Fruit fly (Drosophila melanogaster): Measurements from ENCODE around the gene Zaf1.
A peak's percentile ranks its signal among the peaks of the same experiment; 100 is the strongest.

Zaf1 gene

dm6 chr3R:11617363-11617762 is 8.1 kb downstream of the Zaf1 start (continued):
- TF ChIP-seq lz (GFP tag; optimal IDR thresholded peaks at IDR 0.05) (no peak), cyc (GFP tag; optimal IDR thresholded peaks at IDR 0.05) (no peak), eg (GFP tag; IDR thresholded peaks at IDR 0.05) (peak; percentile 6; the same call in 1 of the 3 replicates), CG1621 (tag; optimal IDR thresholded peaks at IDR 0.05) (peak; percentile 10), acj6 (GFP tag; optimal IDR thresholded peaks at IDR 0.05) (peak; percentile 15), achi (GFP tag; optimal IDR thresholded peaks at IDR 0.05) (peak; percentile 41), CG3919 (GFP tag; optimal IDR thresholded peaks at IDR 0.05) (peak; percentile 21), CG6276 (GFP tag; optimal IDR thresholded peaks at IDR 0.05) (peak; percentile 55), topi (GFP tag; optimal IDR thresholded peaks at IDR 0.05) (no peak), net (GFP tag; optimal IDR thresholded peaks at IDR 0.05) (no peak), Sox15 (GFP tag; optimal IDR thresholded peaks at IDR 0.05) (no peak), CG6808 (GFP tag; optimal IDR thresholded peaks at IDR 0.05) (peak; percentile 7), CG31627 (GFP tag; optimal IDR thresholded peaks at IDR 0.05) (no peak), CG6792 (GFP tag; optimal IDR thresholded peaks at IDR 0.05) (peak; percentile 11), CG16779 (tag; optimal IDR thresholded peaks at IDR 0.05) (no peak), salr (GFP tag; optimal IDR thresholded peaks at IDR 0.05) (peak in 1 of 2 experiments; percentile 31), vri (GFP tag; optimal IDR thresholded peaks at IDR 0.05) (no peak), OdsH (GFP tag; optimal IDR thresholded peaks at IDR 0.05) (peak; percentile 4), Smox (GFP tag; optimal IDR thresholded peaks at IDR 0.05) (no peak), fd85E (GFP tag; optimal IDR thresholded peaks at IDR 0.05) (no peak), CG11762 (GFP tag; optimal IDR thresholded peaks at IDR 0.05; ENCODE audit: insufficient read depth) (no peak), dsx (GFP tag; optimal IDR thresholded peaks at IDR 0.05; ENCODE audit: poor library complexity, severe bottlenecking) (no peak), CG7368 (GFP tag; optimal IDR thresholded peaks at IDR 0.05) (peak; percentile 2), esn (GFP tag; optimal IDR thresholded peaks at IDR 0.05) (no peak), svp (GFP tag) (no peak), CG10669 (GFP tag; optimal IDR thresholded peaks at IDR 0.05) (peak; percentile 19), CG15336 (GFP tag; IDR thresholded peaks at IDR 0.05) (peak; percentile 52), Lpt (GFP tag; optimal IDR thresholded peaks at IDR 0.05) (no peak), CG10631 (GFP tag; optimal IDR thresholded peaks at IDR 0.05) (peak; percentile 51), spab (GFP tag; optimal IDR thresholded peaks at IDR 0.05) (no peak), ss (GFP tag; optimal IDR thresholded peaks at IDR 0.05) (no peak), Eip93F (GFP tag; optimal IDR thresholded peaks at IDR 0.05) (no peak), CG8319 (GFP tag; optimal IDR thresholded peaks at IDR 0.05) (no peak)

dm6 chr3R:11616219-11616618 is 9.2 kb downstream of the Zaf1 start:
- TF ChIP-seq Met (GFP tag; optimal IDR thresholded peaks at IDR 0.05) (no peak), eg (GFP tag; IDR thresholded peaks at IDR 0.05) (no peak), lz (GFP tag; optimal IDR thresholded peaks at IDR 0.05) (peak; percentile 11), CG11762 (GFP tag; optimal IDR thresholded peaks at IDR 0.05; ENCODE audit: insufficient read depth) (peak; percentile 34), dac (GFP tag; optimal IDR thresholded peaks at IDR 0.05) (no peak), Lpt (GFP tag; optimal IDR thresholded peaks at IDR 0.05) (no peak), topi (GFP tag; optimal IDR thresholded peaks at IDR 0.05) (peak; percentile 4), fd85E (GFP tag; optimal IDR thresholded peaks at IDR 0.05) (no peak), CG6808 (GFP tag; optimal IDR thresholded peaks at IDR 0.05) (peak; percentile 68), Sox102F (GFP tag; optimal IDR thresholded peaks at IDR 0.05) (no peak), CG6276 (GFP tag; optimal IDR thresholded peaks at IDR 0.05) (peak; percentile 67), CG8632 (GFP tag; optimal IDR thresholded peaks at IDR 0.05) (peak; percentile 11), CG31627 (GFP tag; optimal IDR thresholded peaks at IDR 0.05) (no peak), Blimp-1 (GFP tag; optimal IDR thresholded peaks at IDR 0.05) (no peak), CG6792 (GFP tag; optimal IDR thresholded peaks at IDR 0.05) (no peak), ss (GFP tag; optimal IDR thresholded peaks at IDR 0.05) (no peak), Sox15 (GFP tag; optimal IDR thresholded peaks at IDR 0.05) (no peak), esn (GFP tag; optimal IDR thresholded peaks at IDR 0.05) (no peak), spab (GFP tag; optimal IDR thresholded peaks at IDR 0.05) (peak; percentile 15), salr (GFP tag; optimal IDR thresholded peaks at IDR 0.05) (peak in 1 of 2 experiments; percentile 64), CG10669 (GFP tag; optimal IDR thresholded peaks at IDR 0.05) (peak; percentile 33), CG32006 (GFP tag; optimal IDR thresholded peaks at IDR 0.05) (peak; percentile 71), CG7368 (GFP tag; optimal IDR thresholded peaks at IDR 0.05) (no peak), CG8319 (GFP tag; optimal IDR thresholded peaks at IDR 0.05) (no peak), CG4318 (GFP tag; optimal IDR thresholded peaks at IDR 0.05) (peak; percentile 35), CG11294 (GFP tag; IDR thresholded peaks at IDR 0.05) (no peak), Smox (GFP tag; optimal IDR thresholded peaks at IDR 0.05) (peak; percentile 4), CG6854 (GFP tag; optimal IDR thresholded peaks at IDR 0.05) (no peak), dsx (GFP tag; optimal IDR thresholded peaks at IDR 0.05; ENCODE audit: poor library complexity, severe bottlenecking) (no peak), CG6163 (GFP tag; IDR thresholded peaks at IDR 0.05) (no peak), CG3032 (tag; optimal IDR thresholded peaks at IDR 0.05) (peak; percentile 43), CG1621 (tag; optimal IDR thresholded peaks at IDR 0.05) (no peak), fkh (GFP tag; optimal IDR thresholded peaks at IDR 0.05) (no peak), Hr39 (GFP tag; optimal IDR thresholded peaks at IDR 0.05) (peak; percentile 17), CG16779 (tag; optimal IDR thresholded peaks at IDR 0.05) (peak; percentile 0), Eip75B (GFP tag; optimal IDR thresholded peaks at IDR 0.05) (no peak)
